Worm (Caenorhabditis elegans): Measurements from ENCODE around the gene cua-1.

Gene cua-1

ce11 chrIII:13465918-13466592 is 10.9 kb upstream of the cua-1 start, which contains the start of gene cdk-5 (continued):
- no peak for TF ChIP-seq aly-2 (tag; optimal IDR thresholded peaks at IDR 0.05)
- no peak for TF ChIP-seq nhr-111 (GFP tag; optimal IDR thresholded peaks at IDR 0.05)
- no peak for TF ChIP-seq nhr-76 (tag; optimal IDR thresholded peaks at IDR 0.05)
- no peak for TF ChIP-seq daf-19 (GFP tag; conservative IDR thresholded peaks at IDR 0.05)
- no peak for TF ChIP-seq dmd-8 (GFP tag; IDR thresholded peaks at IDR 0.05)

- no peak for TF ChIP-seq tag-97 (GFP tag; IDR thresholded peaks at IDR 0.05)
- TF ChIP-seq nhr-10 (tag; optimal IDR thresholded peaks at IDR 0.05), result peak; percentile 69
- TF ChIP-seq D1046.2 (GFP tag; IDR thresholded peaks at IDR 0.05), result peak; percentile 67; the same call in 1 of the 2 replicates
- peak; percentile 88 for TF ChIP-seq mep-1 (tag; optimal IDR thresholded peaks at IDR 0.05)
- peak; percentile 44 for TF ChIP-seq rbr-2 (tag; optimal IDR thresholded peaks at IDR 0.05)
- peak; percentile 93 for TF ChIP-seq pqm-1 (tag; optimal IDR thresholded peaks at IDR 0.05)
- TF ChIP-seq dpl-1 (GFP tag; optimal IDR thresholded peaks at IDR 0.05), result peak; percentile 7
- no peak for TF ChIP-seq ces-1 (GFP tag; optimal IDR thresholded peaks at IDR 0.05)
- peak; percentile 62; the same call in 1 of the 2 replicates for TF ChIP-seq saeg-2 (GFP tag; IDR thresholded peaks at IDR 0.05)
- TF ChIP-seq set-16 (GFP tag; IDR thresholded peaks at IDR 0.05), result no peak
- peak; percentile 81 for TF ChIP-seq lin-1 (GFP tag; IDR thresholded peaks at IDR 0.05)
- peak; percentile 91 for TF ChIP-seq nhr-28 (tag; optimal IDR thresholded peaks at IDR 0.05)
- TF ChIP-seq T26A8.4 (GFP tag; IDR thresholded peaks at IDR 0.05), result peak; percentile 93
- no peak for TF ChIP-seq jun-1 (tag; optimal IDR thresholded peaks at IDR 0.05)
- TF ChIP-seq nhr-11 (tag; optimal IDR thresholded peaks at IDR 0.05), result peak; percentile 74
- peak; percentile 70 for TF ChIP-seq mes-2 (tag; optimal IDR thresholded peaks at IDR 0.05; ENCODE audit: poor library complexity, severe bottlenecking)
- TF ChIP-seq ctbp-1 (GFP tag; IDR thresholded peaks at IDR 0.05), result peak; percentile 79
- peak; percentile 72 for TF ChIP-seq snpc-1.2 (GFP tag; IDR thresholded peaks at IDR 0.05)
- peak; percentile 58 for TF ChIP-seq spr-1 (tag; optimal IDR thresholded peaks at IDR 0.05)
- no peak for TF ChIP-seq ceh-62 (tag; optimal IDR thresholded peaks at IDR 0.05)
- peak; percentile 30 for TF ChIP-seq zfp-2 (tag; optimal IDR thresholded peaks at IDR 0.05)
- TF ChIP-seq madf-5 (GFP tag; IDR thresholded peaks at IDR 0.05), result peak in 1 of 2 experiments; percentile 81; a peak in 2 of 4 replicates
- TF ChIP-seq nhr-76 (tag; optimal IDR thresholded peaks at IDR 0.05), result no peak
- peak; percentile 78 for TF ChIP-seq Y5F2A.4 (GFP tag; optimal IDR thresholded peaks at IDR 0.05)
- peak; percentile 95 for TF ChIP-seq aly-2 (tag; optimal IDR thresholded peaks at IDR 0.05)
- TF ChIP-seq daf-8 (GFP tag; IDR thresholded peaks at IDR 0.05), result peak; percentile 34; the same call in 1 of the 2 replicates
- peak; percentile 76 for TF ChIP-seq F10B5.3 (tag; optimal IDR thresholded peaks at IDR 0.05)
- peak; percentile 83 for TF ChIP-seq Y105C5A.15 (GFP tag; IDR thresholded peaks at IDR 0.05)
- peak; percentile 74 for TF ChIP-seq spr-3 (GFP tag; optimal IDR thresholded peaks at IDR 0.05)
- peak; percentile 98 for TF ChIP-seq hlh-11 (tag; optimal IDR thresholded peaks at IDR 0.05)
- peak; percentile 7 for TF ChIP-seq lir-3 (tag; optimal IDR thresholded peaks at IDR 0.05)
- peak in 1 of 2 experiments; percentile 91 for TF ChIP-seq unc-62 (GFP tag; optimal IDR thresholded peaks at IDR 0.05 in 1 of 2)
- no peak for TF ChIP-seq unc-62 (tag; optimal IDR thresholded peaks at IDR 0.05)
- no peak for TF ChIP-seq mxl-2 (GFP tag; conservative IDR thresholded peaks at IDR 0.05)
- no peak; the same call in 1 of the 2 replicates for TF ChIP-seq nhr-41 (GFP tag; IDR thresholded peaks at IDR 0.05)
- TF ChIP-seq daf-16 (GFP tag; optimal IDR thresholded peaks at IDR 0.05), result peak; percentile 50 to 61
- peak; percentile 79 for TF ChIP-seq daf-16 (tag; optimal IDR thresholded peaks at IDR 0.05)
- no peak for TF ChIP-seq ceh-32 (tag; optimal IDR thresholded peaks at IDR 0.05; ENCODE audit: poor library complexity)
- no peak; the same call in 1 of the 2 replicates for TF ChIP-seq daf-19 (GFP tag; conservative IDR thresholded peaks at IDR 0.05)
- peak; percentile 99 for TF ChIP-seq ama-1 (optimal IDR thresholded peaks at IDR 0.05)
- TF ChIP-seq daf-12 (tag; optimal IDR thresholded peaks at IDR 0.05), result no peak
- no peak for TF ChIP-seq snpc-4 (tag; optimal IDR thresholded peaks at IDR 0.05)
- TF ChIP-seq ZK546.5 (tag; optimal IDR thresholded peaks at IDR 0.05), result peak in 1 of 2 experiments; percentile 63
- peak; percentile 92 for TF ChIP-seq F49E8.2 (tag; optimal IDR thresholded peaks at IDR 0.05; ENCODE audit: borderline replicate concordance)
- TF ChIP-seq madf-9 (GFP tag; conservative IDR thresholded peaks at IDR 0.05), result peak; percentile 9
Observed at ce11 chrIII:13464493-13465362, 9.6 kb upstream of the cua-1 start, which contains the start of gene kel-3. Gene kel-3 (plus strand): TSS chrIII:13464820.

Measured in whole organism, L4 larva.